Fruit fly (Drosophila melanogaster): Measurements from ENCODE around the gene Mettl2.

dm6 chr3L:1683091-1683490 lies 44.1 kb upstream of the Mettl2 start:
- TF ChIP-seq bab1 (GFP tag; optimal IDR thresholded peaks at IDR 0.05) (no peak), toe (GFP tag; optimal IDR thresholded peaks at IDR 0.05) (no peak), CG7045 (GFP tag; optimal IDR thresholded peaks at IDR 0.05) (no peak), CG11617 (GFP tag; optimal IDR thresholded peaks at IDR 0.05) (no peak), CG12768 (GFP tag; optimal IDR thresholded peaks at IDR 0.05) (no peak), CG5204 (GFP tag; optimal IDR thresholded peaks at IDR 0.05) (no peak), Clk (GFP tag; optimal IDR thresholded peaks at IDR 0.05) (no peak), kay (GFP tag; ENCODE audit: borderline replicate concordance) (no peak), ovo (GFP tag; optimal IDR thresholded peaks at IDR 0.05) (no peak), cic (GFP tag; optimal IDR thresholded peaks at IDR 0.05) (no peak), Hr96 (GFP tag; optimal IDR thresholded peaks at IDR 0.05) (no peak)

All from whole organism, adult.